Worm (Caenorhabditis elegans): ENCODE measurements around the gene W07G4.2.

- no peak for TF ChIP-seq ama-1 (optimal IDR thresholded peaks at IDR 0.05)
- no peak for TF ChIP-seq fkh-10 (GFP tag; optimal IDR thresholded peaks at IDR 0.05)
- no peak for TF ChIP-seq C08G9.2 (tag; optimal IDR thresholded peaks at IDR 0.05)
- TF ChIP-seq dve-1 (tag; optimal IDR thresholded peaks at IDR 0.05): no peak
- TF ChIP-seq fax-1 (tag; optimal IDR thresholded peaks at IDR 0.05): no peak
- TF ChIP-seq madf-2 (tag; optimal IDR thresholded peaks at IDR 0.05): no peak
- no peak for TF ChIP-seq tbx-7 (tag; optimal IDR thresholded peaks at IDR 0.05)
- TF ChIP-seq zip-5 (tag; optimal IDR thresholded peaks at IDR 0.05): no peak
- TF ChIP-seq syd-9 (tag; optimal IDR thresholded peaks at IDR 0.05): no peak
- TF ChIP-seq nhr-11 (tag; optimal IDR thresholded peaks at IDR 0.05): no peak
These were observed 1.8 kb downstream of the W07G4.2 start, which contains the start of gene W07G4.7 for ce11 chrV:13034604-13035003.
